Fruit fly (Drosophila melanogaster): ENCODE measurements around the gene kmr.

kmr gene

DNA sequence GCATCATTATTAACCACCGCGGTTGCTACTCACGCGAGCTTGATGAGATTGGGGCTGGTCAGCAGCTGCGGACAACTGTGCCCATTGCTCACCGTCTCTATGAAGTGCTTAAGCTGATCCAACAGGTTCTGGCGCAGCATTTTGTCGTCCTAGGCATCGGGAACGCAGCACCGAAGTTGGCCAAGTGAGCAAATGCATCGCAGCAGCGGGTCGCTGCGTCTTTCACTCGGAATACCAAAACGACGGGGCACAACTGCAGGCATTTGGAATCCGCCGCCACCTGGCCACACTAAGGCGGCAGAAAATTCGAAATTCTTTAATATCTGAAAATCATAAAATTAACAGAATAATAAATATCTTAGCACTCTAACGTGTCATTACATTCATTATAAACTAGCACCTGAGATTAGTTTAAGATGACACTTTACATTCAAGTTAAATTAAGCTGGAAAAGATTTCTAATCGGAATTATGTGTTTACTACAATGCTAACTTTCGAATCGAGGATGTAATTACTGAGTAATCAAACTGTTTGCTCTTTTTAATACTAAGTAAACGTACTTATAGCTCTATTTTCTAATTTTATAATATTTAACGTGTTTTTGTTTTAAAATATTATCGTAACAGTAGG, 31.9 kb upstream of the kmr start:
- TF ChIP-seq bab1 (GFP tag; optimal IDR thresholded peaks at IDR 0.05) (peak; percentile 6), kay (GFP tag; ENCODE audit: borderline replicate concordance) (no peak), ovo (GFP tag; optimal IDR thresholded peaks at IDR 0.05) (no peak), toe (GFP tag; optimal IDR thresholded peaks at IDR 0.05) (no peak), pad (GFP tag; optimal IDR thresholded peaks at IDR 0.05) (no peak)

DNA sequence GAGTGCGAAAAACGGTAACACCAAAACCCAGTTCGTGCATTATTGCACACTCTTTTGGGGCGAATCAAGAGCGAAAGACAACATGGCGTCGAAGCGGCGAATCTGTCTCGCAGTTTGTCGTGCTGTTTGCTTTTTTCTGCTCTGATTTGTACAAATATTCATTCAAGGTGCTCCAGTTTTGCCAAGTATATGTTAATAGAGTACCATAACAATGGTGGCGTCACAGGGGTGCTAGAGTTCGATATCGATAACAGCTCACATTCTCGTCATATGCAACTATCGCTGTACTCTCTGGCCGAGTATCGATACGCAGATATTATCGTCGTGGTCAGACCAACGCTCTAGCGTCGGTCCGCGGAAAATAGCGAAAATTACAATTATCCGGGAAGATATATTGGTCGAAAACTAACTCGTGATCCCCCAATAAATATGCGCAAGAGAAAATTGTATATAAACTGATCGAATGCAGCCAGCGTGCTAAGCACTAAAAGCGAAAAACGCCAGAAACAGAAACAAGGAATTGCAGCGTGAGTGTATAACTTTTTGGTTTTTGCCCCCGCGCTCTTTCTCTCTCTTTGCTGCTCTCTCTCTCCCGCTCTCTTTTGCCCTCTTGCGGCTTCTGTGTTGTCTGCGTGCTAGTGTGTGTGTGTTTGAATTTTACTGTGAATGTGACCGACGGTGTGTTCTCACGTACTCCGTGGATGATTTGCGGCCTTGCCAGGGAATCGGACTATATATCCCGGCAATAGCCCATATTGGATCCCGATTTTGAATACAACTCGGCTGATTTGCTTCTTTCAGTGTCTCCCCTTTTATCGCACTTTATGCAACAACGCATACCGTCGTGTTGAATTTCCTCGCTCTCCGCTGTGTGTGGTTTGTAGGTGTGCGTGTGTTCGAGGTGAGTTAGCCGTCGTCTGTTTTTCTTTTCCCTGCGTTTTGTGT, 31.1 kb upstream of the kmr start, which contains the start of gene flfl:
Gene flfl, plus strand, starts transcription at position 298 of the 945 bp plus-strand sequence.
- TF ChIP-seq CG7101 (tag; optimal IDR thresholded peaks at IDR 0.05) (peak; percentile 20), toe (GFP tag; optimal IDR thresholded peaks at IDR 0.05) (peak; percentile 56), CG11617 (GFP tag; optimal IDR thresholded peaks at IDR 0.05) (peak; percentile 34), cnc (optimal IDR thresholded peaks at IDR 0.05) (no peak), Crg-1 (GFP tag; optimal IDR thresholded peaks at IDR 0.05) (peak; percentile 58), Clk (GFP tag; optimal IDR thresholded peaks at IDR 0.05) (peak; percentile 5), tj (GFP tag; optimal IDR thresholded peaks at IDR 0.05) (peak; percentile 16), bab1 (GFP tag; optimal IDR thresholded peaks at IDR 0.05) (peak; percentile 41), cic (GFP tag; optimal IDR thresholded peaks at IDR 0.05) (no peak), Hr96 (GFP tag; optimal IDR thresholded peaks at IDR 0.05) (peak; percentile 43), CG33017 (tag; optimal IDR thresholded peaks at IDR 0.05) (peak; percentile 14), pad (GFP tag; optimal IDR thresholded peaks at IDR 0.05) (peak; percentile 30), Mnt (GFP tag; optimal IDR thresholded peaks at IDR 0.05) (no peak), CG5204 (GFP tag; optimal IDR thresholded peaks at IDR 0.05) (peak; percentile 56), CG12768 (GFP tag; optimal IDR thresholded peaks at IDR 0.05) (peak; percentile 39), ovo (GFP tag; optimal IDR thresholded peaks at IDR 0.05) (peak; percentile 65)

DNA sequence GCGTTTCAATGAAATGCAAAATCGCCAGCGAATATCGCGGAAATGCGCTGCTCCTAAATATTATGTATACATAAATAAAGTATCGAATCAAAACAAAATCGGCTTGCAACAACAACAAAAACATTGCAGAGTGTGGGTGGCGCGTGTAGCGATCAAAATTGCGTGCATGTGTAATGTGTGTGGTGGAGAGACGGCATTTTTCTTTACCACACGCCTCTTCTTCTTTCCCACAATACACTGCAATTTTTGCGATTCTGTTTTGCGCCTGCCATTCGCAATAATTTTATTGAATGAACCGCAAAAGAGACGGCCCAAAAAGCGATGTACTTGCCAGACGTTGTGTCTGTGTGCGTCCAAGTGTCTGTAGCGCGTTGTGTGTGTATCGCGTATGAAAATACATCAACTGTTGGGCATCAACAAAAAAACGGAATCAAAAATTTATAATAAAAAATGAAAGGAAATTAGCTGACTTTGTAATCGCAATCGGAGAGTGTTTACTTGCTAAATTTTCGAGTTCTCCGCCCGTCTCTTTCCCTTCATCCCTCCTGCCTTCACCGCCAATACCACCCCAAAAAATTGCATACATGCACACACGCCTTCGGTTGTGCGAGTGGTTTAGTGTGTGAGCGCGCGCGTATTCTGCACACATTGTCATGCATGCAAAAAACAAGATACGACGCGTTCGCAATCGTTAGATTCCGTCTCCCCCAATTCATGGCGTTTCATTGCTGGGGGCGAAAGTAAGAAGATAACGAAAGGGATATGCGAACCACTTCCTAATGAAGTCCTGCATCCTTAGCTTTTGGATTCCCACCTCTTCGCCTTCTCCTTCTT, 30.2 kb upstream of the kmr start:
- peak; percentile 94 for TF ChIP-seq tj (GFP tag; optimal IDR thresholded peaks at IDR 0.05)
- peak; percentile 23 for TF ChIP-seq CG12768 (GFP tag; optimal IDR thresholded peaks at IDR 0.05)
- TF ChIP-seq cic (GFP tag; optimal IDR thresholded peaks at IDR 0.05): peak; percentile 81
- TF ChIP-seq Clk (GFP tag; optimal IDR thresholded peaks at IDR 0.05): no peak
- TF ChIP-seq Mnt (GFP tag; optimal IDR thresholded peaks at IDR 0.05): peak; percentile 54
- TF ChIP-seq pad (GFP tag; optimal IDR thresholded peaks at IDR 0.05): peak; percentile 18

DNA sequence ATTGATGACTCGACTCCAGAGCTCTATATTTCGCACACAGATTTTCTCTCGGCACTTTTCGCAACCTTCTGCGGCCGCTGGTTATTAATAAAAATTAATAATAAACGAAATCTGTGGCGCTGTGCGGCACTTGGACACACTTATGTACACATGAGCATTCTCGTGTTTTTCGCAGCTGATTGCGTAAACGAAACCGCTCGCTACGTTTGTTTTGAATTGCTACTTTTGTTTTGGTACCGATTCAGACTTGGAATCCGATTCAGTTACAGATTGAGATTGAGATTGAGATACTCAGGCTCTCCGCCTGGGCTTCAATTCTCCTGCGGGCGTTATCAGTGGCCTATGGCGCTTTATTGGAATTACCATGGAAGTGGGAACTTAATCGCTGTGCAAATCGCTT, 29.0 kb upstream of the kmr start:
- TF ChIP-seq Mnt (GFP tag; optimal IDR thresholded peaks at IDR 0.05) (no peak), Clk (GFP tag; optimal IDR thresholded peaks at IDR 0.05) (no peak), CG7045 (GFP tag; optimal IDR thresholded peaks at IDR 0.05) (no peak), cic (GFP tag; optimal IDR thresholded peaks at IDR 0.05) (no peak), CG5204 (GFP tag; optimal IDR thresholded peaks at IDR 0.05) (no peak), Crg-1 (GFP tag; optimal IDR thresholded peaks at IDR 0.05) (no peak), tj (GFP tag; optimal IDR thresholded peaks at IDR 0.05) (peak; percentile 76), CG7101 (tag; optimal IDR thresholded peaks at IDR 0.05) (no peak)

DNA sequence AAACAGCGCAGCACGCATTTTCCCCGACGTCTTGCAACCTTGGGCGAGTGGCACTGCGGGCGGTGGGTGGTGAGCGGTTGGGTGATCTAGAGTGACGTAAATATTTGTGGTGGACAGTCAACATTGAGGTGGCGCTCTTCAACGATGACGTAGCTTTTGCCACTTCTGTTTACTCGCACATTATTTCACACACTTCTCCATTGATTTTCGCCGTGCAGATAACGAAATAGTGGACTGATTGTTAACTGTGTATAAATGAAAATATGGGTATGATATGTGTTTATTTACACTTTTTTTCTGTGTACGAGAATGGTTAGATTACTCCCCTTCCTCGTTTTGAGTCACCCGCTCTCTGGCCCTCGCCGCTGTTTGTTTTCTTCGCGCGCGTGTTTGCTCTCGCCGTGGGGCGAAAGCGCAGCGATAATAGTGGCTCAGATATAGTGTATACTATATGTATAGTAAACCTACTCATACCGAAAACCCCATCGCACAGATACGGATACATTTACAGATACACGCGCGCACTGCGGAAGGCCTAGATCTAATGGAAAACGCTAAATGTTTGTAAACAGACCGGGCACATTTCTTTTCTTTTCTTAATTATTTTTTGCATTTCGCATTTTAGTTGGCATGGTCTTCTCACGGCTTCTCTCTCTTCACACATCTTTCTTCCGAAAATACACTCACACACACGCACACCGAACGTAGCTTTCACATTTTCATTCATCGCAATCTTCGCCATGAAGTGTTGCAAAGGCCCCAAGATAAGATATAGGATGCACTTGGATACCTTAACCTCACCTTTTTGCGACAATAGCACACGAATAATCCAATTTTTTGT, 28.4 kb upstream of the kmr start, which contains the start of gene omd:
Gene omd, minus strand, starts transcription at position 840 of the 841 bp plus-strand sequence.
- peak; percentile 84 for TF ChIP-seq CG12768 (GFP tag; optimal IDR thresholded peaks at IDR 0.05)
- TF ChIP-seq cic (GFP tag; optimal IDR thresholded peaks at IDR 0.05): peak; percentile 100
- peak; percentile 32 for TF ChIP-seq Crg-1 (GFP tag; optimal IDR thresholded peaks at IDR 0.05)
- peak; percentile 57 for TF ChIP-seq Hr96 (GFP tag; optimal IDR thresholded peaks at IDR 0.05)
- TF ChIP-seq CG11617 (GFP tag; optimal IDR thresholded peaks at IDR 0.05): peak; percentile 65
- peak; percentile 92 for TF ChIP-seq Mnt (GFP tag; optimal IDR thresholded peaks at IDR 0.05)
- TF ChIP-seq CG5204 (GFP tag; optimal IDR thresholded peaks at IDR 0.05): no peak
- peak; percentile 99 for TF ChIP-seq kay (GFP tag; ENCODE audit: borderline replicate concordance)
- peak; percentile 30 for TF ChIP-seq Clk (GFP tag; optimal IDR thresholded peaks at IDR 0.05)
- peak; percentile 76 for TF ChIP-seq CG7101 (tag; optimal IDR thresholded peaks at IDR 0.05)
- peak; percentile 77 for TF ChIP-seq CG7045 (GFP tag; optimal IDR thresholded peaks at IDR 0.05)
- TF ChIP-seq pad (GFP tag; optimal IDR thresholded peaks at IDR 0.05): peak; percentile 52
- TF ChIP-seq bab1 (GFP tag; optimal IDR thresholded peaks at IDR 0.05): no peak
- TF ChIP-seq CG33017 (tag; optimal IDR thresholded peaks at IDR 0.05): peak; percentile 64
- TF ChIP-seq CG1620 (GFP tag; optimal IDR thresholded peaks at IDR 0.05): peak; percentile 8
- TF ChIP-seq toe (GFP tag; optimal IDR thresholded peaks at IDR 0.05): peak; percentile 25
- TF ChIP-seq ovo (GFP tag; optimal IDR thresholded peaks at IDR 0.05): peak; percentile 70
- no peak for TF ChIP-seq cnc (optimal IDR thresholded peaks at IDR 0.05)
- no peak for TF ChIP-seq CG14711 (tag; optimal IDR thresholded peaks at IDR 0.05)
- TF ChIP-seq tj (GFP tag; optimal IDR thresholded peaks at IDR 0.05): no peak

All from whole organism, adult.